Worm (Caenorhabditis elegans): ENCODE measurements around the gene nspc-19.

Gene nspc-19

DNA sequence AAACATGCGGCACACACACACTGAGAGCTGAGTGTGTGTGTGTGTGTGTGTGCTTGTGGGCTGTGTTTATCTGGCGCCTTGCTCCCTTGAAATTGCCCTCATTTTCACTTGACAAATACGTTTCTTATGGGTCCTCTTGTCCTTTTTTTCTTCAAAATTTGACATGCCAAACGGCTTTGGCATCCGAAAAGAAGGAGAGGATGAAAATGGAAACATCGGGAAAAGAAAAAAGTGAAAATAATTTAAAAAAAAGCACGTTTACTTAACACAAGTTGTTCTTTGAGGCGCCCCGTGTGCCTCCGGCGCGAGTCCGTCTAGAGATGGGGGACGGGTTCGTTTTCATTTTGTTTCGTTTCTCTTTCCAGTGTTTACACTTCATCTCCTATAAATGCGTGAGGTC, 33.4 kb upstream of the nspc-19 start:
- TF ChIP-seq pag-3 (tag; optimal IDR thresholded peaks at IDR 0.05; ENCODE audit: borderline replicate concordance), result no peak
- TF ChIP-seq ceh-18 (tag; optimal IDR thresholded peaks at IDR 0.05), result no peak
- TF ChIP-seq ceh-2 (tag; optimal IDR thresholded peaks at IDR 0.05), result no peak
- no peak for TF ChIP-seq pat-9 (tag; optimal IDR thresholded peaks at IDR 0.05)
- TF ChIP-seq ztf-16 (tag; optimal IDR thresholded peaks at IDR 0.05), result no peak
- no peak for TF ChIP-seq ceh-19 (GFP tag; optimal IDR thresholded peaks at IDR 0.05)
- no peak for TF ChIP-seq nhr-11 (tag; optimal IDR thresholded peaks at IDR 0.05)
- TF ChIP-seq pqm-1 (tag; optimal IDR thresholded peaks at IDR 0.05), result no peak
- no peak for TF ChIP-seq C38D4.7 (GFP tag; optimal IDR thresholded peaks at IDR 0.05)
- no peak for TF ChIP-seq dmd-4 (tag; optimal IDR thresholded peaks at IDR 0.05; ENCODE audit: borderline replicate concordance)
- TF ChIP-seq che-1 (tag; optimal IDR thresholded peaks at IDR 0.05), result no peak
- TF ChIP-seq ceh-30 (tag; optimal IDR thresholded peaks at IDR 0.05), result no peak
- TF ChIP-seq eyg-1 (tag; optimal IDR thresholded peaks at IDR 0.05), result no peak
- TF ChIP-seq ceh-34 (tag; optimal IDR thresholded peaks at IDR 0.05), result no peak
- no peak for TF ChIP-seq T23F11.4 (GFP tag; optimal IDR thresholded peaks at IDR 0.05)

DNA sequence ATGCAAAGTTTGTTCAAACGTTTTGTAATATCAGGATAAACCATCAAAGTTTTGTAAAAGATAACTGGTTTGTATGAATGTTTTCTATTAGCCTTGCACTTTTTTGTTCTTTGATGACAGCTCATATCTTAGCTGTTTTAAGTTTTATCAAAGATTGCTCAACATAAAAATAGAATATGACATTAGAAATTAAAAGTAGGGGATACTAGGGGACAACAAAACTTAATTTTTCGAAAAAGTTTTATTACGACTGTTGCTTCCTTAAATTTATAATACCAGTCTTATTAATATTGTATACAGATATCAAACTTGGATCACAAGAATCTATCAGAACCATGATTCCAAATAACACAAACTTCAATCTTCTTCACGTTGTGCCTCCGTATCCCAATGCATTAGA, 32.7 kb upstream of the nspc-19 start, which contains the start of gene ztf-14:
TSS of gene ztf-14 (plus strand) at position 301 of the 400 bp plus-strand sequence.
- TF ChIP-seq odd-2 (tag; optimal IDR thresholded peaks at IDR 0.05) (no peak), pag-3 (tag; optimal IDR thresholded peaks at IDR 0.05; ENCODE audit: borderline replicate concordance) (no peak), ceh-2 (tag; optimal IDR thresholded peaks at IDR 0.05) (no peak), hlh-8 (tag; optimal IDR thresholded peaks at IDR 0.05) (no peak), ceh-6 (GFP tag; optimal IDR thresholded peaks at IDR 0.05) (no peak), ceh-22 (tag; optimal IDR thresholded peaks at IDR 0.05) (no peak), lim-6 (tag; optimal IDR thresholded peaks at IDR 0.05) (no peak), unc-3 (GFP tag; conservative IDR thresholded peaks at IDR 0.05) (no peak), unc-3 (tag; optimal IDR thresholded peaks at IDR 0.05) (no peak), elt-4 (tag; optimal IDR thresholded peaks at IDR 0.05) (no peak), ceh-34 (tag; optimal IDR thresholded peaks at IDR 0.05) (no peak), pros-1 (tag; optimal IDR thresholded peaks at IDR 0.05) (no peak), ttx-3 (tag; optimal IDR thresholded peaks at IDR 0.05) (no peak), C08G9.2 (tag; optimal IDR thresholded peaks at IDR 0.05) (no peak), ceh-18 (tag; optimal IDR thresholded peaks at IDR 0.05) (no peak), ets-4 (tag; optimal IDR thresholded peaks at IDR 0.05) (no peak), lin-11 (tag; optimal IDR thresholded peaks at IDR 0.05) (no peak), tbx-7 (tag; optimal IDR thresholded peaks at IDR 0.05) (no peak), elt-2 (tag; optimal IDR thresholded peaks at IDR 0.05) (no peak), hlh-30 (tag; optimal IDR thresholded peaks at IDR 0.05; ENCODE audit: insufficient read depth) (no peak)

ce11 chrX:14496545-14496944, 32.0 kb upstream of the nspc-19 start:
- TF ChIP-seq unc-42 (tag; optimal IDR thresholded peaks at IDR 0.05) (no peak), elt-2 (tag; optimal IDR thresholded peaks at IDR 0.05) (peak; percentile 1)

DNA sequence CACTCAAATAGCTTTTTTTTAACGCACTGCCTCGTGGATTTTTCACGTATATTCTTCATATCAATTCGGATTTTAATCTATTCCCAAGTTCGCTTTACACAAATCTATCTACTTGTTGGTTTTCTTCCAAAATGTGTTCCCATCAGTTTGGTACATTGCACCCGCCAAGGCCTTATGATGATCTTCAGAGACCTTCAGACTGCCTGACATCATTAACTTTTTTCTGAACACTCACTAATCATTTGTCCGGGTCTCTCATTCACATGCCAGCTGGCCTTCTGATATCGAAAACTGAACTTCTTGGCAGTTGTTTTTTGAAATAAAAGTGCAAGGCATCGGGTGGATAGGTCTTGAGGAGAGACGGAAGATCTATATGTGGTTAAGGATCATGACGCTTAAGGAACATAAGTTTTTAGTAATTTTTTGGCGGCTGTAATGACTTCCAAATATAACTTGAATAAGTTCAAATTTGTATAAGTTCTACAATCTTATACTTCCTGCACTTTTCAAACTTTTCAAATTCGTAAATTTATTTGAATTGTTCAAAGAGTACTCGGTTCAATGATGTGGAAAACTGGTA, 28.6 kb upstream of the nspc-19 start:
- TF ChIP-seq hlh-30 (tag; optimal IDR thresholded peaks at IDR 0.05; ENCODE audit: insufficient read depth) (no peak), ceh-24 (tag; optimal IDR thresholded peaks at IDR 0.05) (no peak), fax-1 (tag; optimal IDR thresholded peaks at IDR 0.05) (no peak), zip-5 (tag; optimal IDR thresholded peaks at IDR 0.05) (no peak), ceh-2 (tag; optimal IDR thresholded peaks at IDR 0.05) (no peak), fkh-10 (GFP tag; optimal IDR thresholded peaks at IDR 0.05) (no peak)

All from whole organism, late embryonic.